Worm (Caenorhabditis elegans) whole organism, late embryonic: ENCODE measurements around the gene srab-23.

Source experiments
- C08G9.2 ChIP-seq: sonication (generic microtip); optimal IDR thresholded peaks from 2 replicates; lab custom pipeline; 2016; ENCODE audit warnings: mild to moderate bottlenecking, missing genetic modification characterization, moderate library complexity, missing compliant biosample characterization
- C38D4.7 ChIP-seq: fragments of 200-800 bp; sonication (Bioruptor generic); optimal IDR thresholded peaks from 2 replicates; lab custom pipeline; 2018; ENCODE audit warnings: mild to moderate bottlenecking, missing genetic modification characterization, moderate library complexity, missing compliant biosample characterization
- F13H6.1 ChIP-seq: sonication (generic microtip); optimal IDR thresholded peaks from 2 replicates; lab custom pipeline; 2016; ENCODE audit warnings: missing genetic modification characterization, missing compliant biosample characterization
- K02D7.2 ChIP-seq: sonication (generic microtip); optimal IDR thresholded peaks from 2 replicates; lab custom pipeline; 2017; ENCODE audit warnings: mild to moderate bottlenecking, missing genetic modification characterization, missing compliant biosample characterization
- K09A11.1 ChIP-seq: sonication (generic microtip); optimal IDR thresholded peaks from 2 replicates; lab custom pipeline; 2017; ENCODE audit warnings: antibody characterized with exemption, mild to moderate bottlenecking, missing genetic modification characterization, missing compliant biosample characterization; ENCODE audit not compliant: insufficient read depth
- T23F11.4 ChIP-seq: fragments of 200-800 bp; sonication (Bioruptor generic); optimal IDR thresholded peaks from 2 replicates; lab custom pipeline; 2018; ENCODE audit warnings: mild to moderate bottlenecking, missing genetic modification characterization, missing compliant biosample characterization
- Y22D7AL.16 ChIP-seq: sonication (generic microtip); optimal IDR thresholded peaks from 2 replicates; lab custom pipeline; 2016; ENCODE audit warnings: missing genetic modification characterization, missing compliant biosample characterization
- ama-1 ChIP-seq: fragments of 150-350 bp; optimal IDR thresholded peaks from 2 replicates; lab custom pipeline; 2014
- ceh-19 ChIP-seq: fragments of 200-800 bp; sonication (Bioruptor generic); optimal IDR thresholded peaks from 2 replicates; lab custom pipeline; 2018; ENCODE audit warnings: mild to moderate bottlenecking, missing genetic modification characterization, missing compliant biosample characterization
- ceh-22 ChIP-seq: sonication (generic microtip); optimal IDR thresholded peaks from 2 replicates; lab custom pipeline; 2017; ENCODE audit warnings: missing biosample characterization, missing genetic modification characterization
- ceh-30 ChIP-seq: fragments of 150-350 bp; optimal IDR thresholded peaks from 2 replicates; lab custom pipeline; 2014; ENCODE audit warnings: missing biosample characterization, missing genetic modification characterization
- ceh-31 ChIP-seq: sonication (generic microtip); optimal IDR thresholded peaks from 2 replicates; lab custom pipeline; 2016; ENCODE audit warnings: missing genetic modification characterization, missing compliant biosample characterization
- ceh-34 ChIP-seq: sonication (generic microtip); optimal IDR thresholded peaks from 2 replicates; lab custom pipeline; 2016; ENCODE audit warnings: mild to moderate bottlenecking, missing genetic modification characterization, missing compliant biosample characterization
- ceh-6 ChIP-seq: fragments of 200-800 bp; sonication (Bioruptor generic); optimal IDR thresholded peaks from 2 replicates; lab custom pipeline; 2018; ENCODE audit warnings: mild to moderate bottlenecking, missing genetic modification characterization, missing compliant biosample characterization
- ceh-9 ChIP-seq: sonication (generic microtip); optimal IDR thresholded peaks from 2 replicates; lab custom pipeline; 2016; ENCODE audit warnings: mild to moderate bottlenecking, missing genetic modification characterization, inconsistent platforms, missing compliant biosample characterization
- dve-1 ChIP-seq: sonication (generic microtip); optimal IDR thresholded peaks from 2 replicates; lab custom pipeline; 2017; ENCODE audit warnings: antibody characterized with exemption, mild to moderate bottlenecking, missing genetic modification characterization, missing compliant biosample characterization
- fax-1 ChIP-seq: sonication (generic microtip); optimal IDR thresholded peaks from 2 replicates; lab custom pipeline; 2016; ENCODE audit warnings: missing genotype, missing genetic modification characterization, missing compliant biosample characterization
- fkh-10 ChIP-seq: fragments of 150-350 bp; optimal IDR thresholded peaks from 2 replicates; lab custom pipeline; 2014; ENCODE audit warnings: missing biosample characterization, missing genetic modification reagents, missing genetic modification characterization
- gmeb-2 ChIP-seq: sonication (generic microtip); optimal IDR thresholded peaks from 2 replicates; lab custom pipeline; 2016; ENCODE audit warnings: missing genetic modification characterization, inconsistent platforms, missing compliant biosample characterization
- hlh-6 ChIP-seq: sonication (generic microtip); optimal IDR thresholded peaks from 2 replicates; lab custom pipeline; 2016; ENCODE audit warnings: missing genotype, missing genetic modification characterization, missing compliant biosample characterization
- hlh-8 ChIP-seq: sonication (generic microtip); optimal IDR thresholded peaks from 2 replicates; lab custom pipeline; 2016; ENCODE audit warnings: missing genotype, missing genetic modification characterization, missing compliant biosample characterization
- lim-6 ChIP-seq: sonication (generic microtip); optimal IDR thresholded peaks from 2 replicates; lab custom pipeline; 2016; ENCODE audit warnings: missing genetic modification characterization, missing compliant biosample characterization
- madf-2 ChIP-seq: sonication (generic microtip); optimal IDR thresholded peaks from 2 replicates; lab custom pipeline; 2017; ENCODE audit warnings: missing genetic modification characterization, missing compliant biosample characterization
- mec-3 ChIP-seq: sonication (generic microtip); optimal IDR thresholded peaks from 2 replicates; lab custom pipeline; 2016; ENCODE audit warnings: borderline replicate concordance, missing genetic modification characterization, missing compliant biosample characterization
- nfya-1 ChIP-seq: sonication (generic microtip); optimal IDR thresholded peaks from 2 replicates; lab custom pipeline; 2017; ENCODE audit warnings: missing genetic modification characterization, mild to moderate bottlenecking, missing compliant biosample characterization, antibody characterized with exemption, moderate library complexity
- odd-2 ChIP-seq: sonication (generic microtip); optimal IDR thresholded peaks from 2 replicates; lab custom pipeline; 2017; ENCODE audit warnings: antibody characterized with exemption, mild to moderate bottlenecking, missing genetic modification characterization, missing compliant biosample characterization
- pat-9 ChIP-seq: fragments of 200-800 bp; sonication (Bioruptor generic); optimal IDR thresholded peaks from 2 replicates; lab custom pipeline; 2018; ENCODE audit warnings: mild to moderate bottlenecking, missing genetic modification characterization, moderate library complexity, missing compliant biosample characterization
- pax-1 ChIP-seq: fragments of 150-350 bp; optimal IDR thresholded peaks from 2 replicates; lab custom pipeline; 2014; ENCODE audit warnings: missing biosample characterization, missing genetic modification characterization
- pha-4 ChIP-seq: fragments of 150-350 bp; optimal IDR thresholded peaks from 2 replicates; lab custom pipeline; 2018; ENCODE audit warnings: missing biosample characterization, missing genetic modification reagents, missing genetic modification characterization
- pqm-1 ChIP-seq: sonication (generic microtip); optimal IDR thresholded peaks from 2 replicates; lab custom pipeline; 2016; ENCODE audit warnings: missing genetic modification characterization, missing compliant biosample characterization
- pros-1 ChIP-seq: fragments of 150-350 bp; optimal IDR thresholded peaks from 2 replicates; lab custom pipeline; 2014; ENCODE audit warnings: missing biosample characterization, missing genetic modification reagents, missing genetic modification characterization
- ref-2 ChIP-seq: sonication (generic microtip); optimal IDR thresholded peaks from 2 replicates; lab custom pipeline; 2016; ENCODE audit warnings: missing genetic modification characterization, missing compliant biosample characterization
- rnt-1 ChIP-seq: sonication (generic microtip); optimal IDR thresholded peaks from 2 replicates; lab custom pipeline; 2016; ENCODE audit warnings: missing genetic modification characterization, missing compliant biosample characterization
- sdc-2 ChIP-seq: sonication (generic microtip); optimal IDR thresholded peaks from 2 replicates; lab custom pipeline; 2016; ENCODE audit warnings: missing genotype, missing genetic modification characterization, missing compliant biosample characterization
- sox-4 ChIP-seq: sonication (generic microtip); optimal IDR thresholded peaks from 2 replicates; lab custom pipeline; 2017; ENCODE audit warnings: mild to moderate bottlenecking, missing genetic modification characterization, inconsistent platforms, missing compliant biosample characterization
- syd-9 ChIP-seq: sonication (generic microtip); optimal IDR thresholded peaks from 2 replicates; lab custom pipeline; 2016; ENCODE audit warnings: mild to moderate bottlenecking, missing genetic modification characterization, moderate library complexity, missing compliant biosample characterization
- ttx-3 ChIP-seq: sonication (generic microtip); optimal IDR thresholded peaks from 2 replicates; lab custom pipeline; 2016; ENCODE audit warnings: missing genetic modification reagents, missing genetic modification characterization, missing compliant biosample characterization
- unc-42 ChIP-seq: sonication (generic microtip); optimal IDR thresholded peaks from 2 replicates; lab custom pipeline; 2016; ENCODE audit warnings: missing genotype, missing genetic modification characterization, missing compliant biosample characterization
- zip-5 ChIP-seq: sonication (generic microtip); optimal IDR thresholded peaks from 2 replicates; lab custom pipeline; 2016; ENCODE audit warnings: missing genetic modification characterization, missing compliant biosample characterization
- ztf-16 ChIP-seq: sonication (generic microtip); optimal IDR thresholded peaks from 2 replicates; lab custom pipeline; 2017; ENCODE audit warnings: missing genetic modification characterization, missing compliant biosample characterization

srab-23 gene

DNA sequence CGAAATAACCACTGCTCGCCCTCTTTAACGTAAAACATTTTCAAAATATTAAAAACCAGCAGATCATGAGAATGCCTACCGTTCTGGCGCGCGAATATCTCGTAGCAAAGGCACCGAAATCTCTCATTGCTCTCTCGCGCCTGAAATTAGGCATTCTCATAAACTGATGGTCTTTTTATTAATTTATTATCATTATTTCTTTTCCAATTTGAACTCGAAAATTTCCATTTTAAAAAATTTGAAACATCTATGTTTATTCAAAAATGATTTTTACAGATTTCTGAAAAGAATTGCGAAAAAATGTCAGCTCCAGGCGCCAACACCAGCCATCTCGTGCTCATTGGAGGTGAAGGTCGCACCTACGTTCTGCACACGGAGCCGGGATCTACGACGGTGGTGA lies 5.6 kb downstream of the srab-23 start, which contains the start of gene F59A7.12:
TSS of gene F59A7.12 (plus strand) at position 301 of the 400 bp plus-strand sequence.
- TF ChIP-seq unc-42 (tag; lab: Kevin White, UChicago) (no peak), ztf-16 (tag; lab: Kevin White, UChicago) (no peak), hlh-8 (tag; lab: Kevin White, UChicago) (no peak), ceh-34 (tag; lab: Kevin White, UChicago) (no peak), fax-1 (tag; lab: Kevin White, UChicago) (no peak), syd-9 (tag; lab: Kevin White, UChicago) (no peak), K02D7.2 (tag; lab: Kevin White, UChicago) (no peak), rnt-1 (no peak), C38D4.7 (GFP tag; lab: Kevin White, UChicago) (no peak), C08G9.2 (tag; lab: Kevin White, UChicago) (no peak), pros-1 (tag; lab: Kevin White, UChicago) (no peak), pat-9 (tag; lab: Kevin White, UChicago) (no peak), pqm-1 (no peak), nfya-1 (tag; lab: Kevin White, UChicago) (no peak), ama-1 (lab: Kevin White, UChicago) (no peak)

DNA sequence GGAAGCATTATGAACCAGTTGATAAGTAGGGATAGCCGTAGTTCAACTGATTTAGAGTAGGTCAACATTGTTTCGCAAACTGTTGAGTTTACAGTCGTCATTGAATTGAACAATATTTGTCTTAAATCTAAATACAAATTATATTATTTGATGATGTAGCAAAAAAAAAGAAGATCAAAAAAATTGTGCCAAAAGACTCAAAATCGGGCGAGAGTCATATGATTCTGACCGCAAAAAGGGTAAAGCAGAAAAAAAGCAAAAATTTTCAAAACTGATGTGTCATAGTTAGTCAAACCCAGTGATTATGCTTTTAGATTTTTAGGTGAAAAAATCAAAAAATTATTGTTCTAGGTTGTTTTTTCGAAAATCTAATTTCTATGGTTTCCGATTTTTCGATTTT lies 7.7 kb downstream of the srab-23 start, which contains the start of gene srab-13:
TSS of gene srab-13 (minus strand) at position 101 of the 400 bp plus-strand sequence.
- no peak for TF ChIP-seq pha-4 (tag; lab: Kevin White, UChicago)
- no peak for TF ChIP-seq hlh-6 (tag; lab: Kevin White, UChicago)
- no peak for TF ChIP-seq madf-2
- no peak for TF ChIP-seq C38D4.7 (GFP tag; lab: Kevin White, UChicago)
- no peak for TF ChIP-seq F13H6.1
- TF ChIP-seq zip-5 (tag; lab: Kevin White, UChicago) = no peak
- TF ChIP-seq pax-1 = no peak
- no peak for TF ChIP-seq ref-2 (tag; lab: Kevin White, UChicago)
- no peak for TF ChIP-seq hlh-8 (tag; lab: Kevin White, UChicago)
- TF ChIP-seq ceh-19 (GFP tag; lab: Kevin White, UChicago) = no peak
- TF ChIP-seq T23F11.4 = no peak
- TF ChIP-seq dve-1 (tag; lab: Kevin White, UChicago) = no peak
- no peak for TF ChIP-seq gmeb-2 (tag; lab: Kevin White, UChicago)
- TF ChIP-seq unc-42 (tag; lab: Kevin White, UChicago) = no peak
- TF ChIP-seq ttx-3 (tag; lab: Kevin White, UChicago) = no peak

DNA sequence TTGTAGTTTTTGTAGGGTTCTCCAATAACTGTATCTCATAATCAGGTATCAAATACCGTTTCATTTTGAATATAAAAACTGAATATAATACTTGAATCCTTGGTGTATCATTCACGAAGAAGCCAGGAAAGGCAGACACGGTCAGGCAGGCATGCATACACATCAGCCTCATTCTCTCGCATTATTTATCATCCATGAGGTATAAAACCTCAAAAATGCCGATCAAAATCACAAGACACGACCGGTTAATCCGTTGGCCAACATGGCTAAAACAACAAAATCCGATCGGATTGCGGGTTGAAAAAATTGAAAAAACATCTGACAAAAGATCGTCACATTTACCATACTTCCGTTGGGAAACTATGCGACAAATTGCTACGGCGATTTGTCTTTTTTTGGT lies 13.1 kb downstream of the srab-23 start, which contains the start of gene F59A7.5:
TSS of gene F59A7.5 (plus strand) at position 301 of the 400 bp plus-strand sequence.
- no peak for TF ChIP-seq ceh-19 (GFP tag; lab: Kevin White, UChicago)
- TF ChIP-seq ref-2 (tag; lab: Kevin White, UChicago) = no peak
- no peak for TF ChIP-seq Y22D7AL.16
- no peak for TF ChIP-seq ceh-31 (tag; lab: Kevin White, UChicago)
- no peak for TF ChIP-seq fkh-10 (GFP tag; lab: Kevin White, UChicago)
- no peak for TF ChIP-seq ceh-9 (tag; lab: Kevin White, UChicago)
- TF ChIP-seq, all 69 proteins: peak for 0

DNA sequence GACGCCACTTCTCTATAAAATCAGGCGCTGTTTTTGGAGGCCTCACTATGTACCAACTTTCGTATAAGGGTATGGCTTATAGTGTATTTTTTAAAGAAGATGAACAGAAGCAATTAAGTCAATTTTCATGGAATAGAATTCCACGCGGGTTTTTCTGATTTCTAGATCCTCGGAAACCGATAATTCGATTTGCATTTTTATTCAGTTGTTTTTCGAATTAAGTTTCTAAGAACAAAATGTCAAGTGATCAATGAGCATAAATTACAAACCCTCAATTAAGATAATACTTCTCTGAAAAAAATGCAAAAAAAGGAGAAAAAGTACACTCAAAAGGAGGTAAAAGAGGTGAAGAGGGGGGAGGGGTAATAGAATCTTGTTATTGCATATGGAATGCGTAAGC lies 14.2 kb downstream of the srab-23 start:
- TF ChIP-seq ceh-6 (GFP tag; lab: Kevin White, UChicago) (no peak), lim-6 (no peak), sox-4 (tag; lab: Kevin White, UChicago) (no peak), K09A11.1 (no peak), sdc-2 (no peak), rnt-1 (no peak), ceh-30 (tag; lab: Kevin White, UChicago) (no peak), ceh-19 (GFP tag; lab: Kevin White, UChicago) (no peak), syd-9 (tag; lab: Kevin White, UChicago) (no peak), ceh-22 (tag; lab: Kevin White, UChicago) (no peak), Y22D7AL.16 (no peak), gmeb-2 (tag; lab: Kevin White, UChicago) (no peak), odd-2 (no peak), C08G9.2 (tag; lab: Kevin White, UChicago) (no peak), mec-3 (no peak), hlh-6 (tag; lab: Kevin White, UChicago) (no peak)
